Worm (Caenorhabditis elegans): ENCODE data around the gene R07H5.11.

Gene R07H5.11

DNA sequence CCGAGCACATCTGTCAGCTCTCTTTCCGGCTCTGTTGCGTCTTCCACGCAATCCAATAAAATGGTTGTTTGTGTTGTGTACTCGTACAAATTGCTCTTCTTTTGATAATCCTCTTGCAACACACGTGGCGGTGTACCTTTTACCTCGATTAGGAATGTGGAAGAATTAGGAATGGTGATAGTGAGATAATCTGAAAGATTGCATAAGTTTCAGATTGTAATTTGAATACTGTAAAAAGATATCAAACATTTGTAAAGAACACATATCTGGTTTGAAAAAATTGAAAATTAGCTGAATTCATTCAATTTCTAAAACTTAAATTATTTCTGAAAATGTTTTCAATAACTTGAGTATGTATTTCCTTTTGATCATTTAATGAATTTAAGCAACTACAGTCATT is 37.7 kb upstream of the R07H5.11 start, which contains the start of gene C08F8.6:
Gene C08F8.6 (minus strand): TSS at position 101 of the 400 bp plus-strand sequence.
- TF ChIP-seq lsy-2 (tag; optimal IDR thresholded peaks at IDR 0.05): no peak
- TF ChIP-seq ama-1 (optimal IDR thresholded peaks at IDR 0.05): no peak
- TF ChIP-seq nhr-85 (tag): no peak
- no peak for TF ChIP-seq fos-1 (tag; optimal IDR thresholded peaks at IDR 0.05)
- TF ChIP-seq irx-1 (tag; optimal IDR thresholded peaks at IDR 0.05): no peak
- no peak for TF ChIP-seq ztf-11 (tag; optimal IDR thresholded peaks at IDR 0.05)
- TF ChIP-seq efl-3 (GFP tag; optimal IDR thresholded peaks at IDR 0.05): no peak

DNA sequence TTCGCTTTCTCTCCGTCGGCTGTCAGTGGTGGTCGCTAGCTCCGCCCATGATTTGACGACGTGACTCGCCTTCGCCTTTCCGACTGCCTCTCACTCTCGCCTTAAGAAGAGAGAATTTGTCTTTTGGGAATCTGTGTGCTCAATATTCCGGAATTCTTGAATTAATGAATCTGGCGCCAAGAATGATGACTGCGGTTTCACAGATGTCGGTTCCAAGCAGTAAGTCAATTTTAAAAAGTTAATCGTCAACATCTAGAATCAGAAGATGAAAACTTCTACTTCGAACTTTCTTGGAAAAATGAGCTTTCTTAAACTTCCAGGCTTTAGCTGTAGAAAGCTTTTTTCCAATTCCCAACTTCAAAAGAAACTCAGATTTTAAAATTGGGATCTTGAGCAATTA is 32.9 kb upstream of the R07H5.11 start, which contains the start of gene nhr-67:
Gene nhr-67 (plus strand): TSS at position 97 of the 400 bp plus-strand sequence.
- TF ChIP-seq aly-2 (tag; optimal IDR thresholded peaks at IDR 0.05) (no peak), snpc-4 (tag; optimal IDR thresholded peaks at IDR 0.05) (no peak), lin-15B (tag; optimal IDR thresholded peaks at IDR 0.05) (no peak), snu-23 (GFP tag; optimal IDR thresholded peaks at IDR 0.05) (no peak), nhr-85 (tag) (no peak), sox-4 (tag; optimal IDR thresholded peaks at IDR 0.05) (no peak), dsc-1 (tag; optimal IDR thresholded peaks at IDR 0.05) (no peak), nhr-11 (tag; optimal IDR thresholded peaks at IDR 0.05) (no peak), egl-13 (tag; optimal IDR thresholded peaks at IDR 0.05) (no peak), mab-9 (GFP tag; IDR thresholded peaks at IDR 0.05) (no peak), fkh-8 (tag; optimal IDR thresholded peaks at IDR 0.05) (no peak)

DNA sequence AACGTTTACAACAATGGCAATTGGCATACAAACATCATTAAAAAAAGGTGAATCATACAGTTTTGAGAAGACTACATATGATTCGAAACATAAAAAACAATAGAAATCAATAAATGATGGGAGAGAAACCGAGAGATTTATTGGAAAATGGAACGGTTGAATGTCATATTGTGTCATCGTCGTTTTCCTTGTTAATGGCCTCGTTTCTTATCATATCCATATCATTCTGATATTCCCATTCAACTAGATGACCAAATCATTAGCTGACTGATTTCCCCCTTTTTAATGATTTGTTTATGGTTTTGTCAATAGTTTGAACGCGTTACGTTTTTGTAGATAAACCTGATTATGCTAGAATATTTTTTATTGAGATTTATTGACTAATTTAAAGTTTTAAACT is 27.8 kb upstream of the R07H5.11 start:
- no peak for TF ChIP-seq sptf-1 (tag; optimal IDR thresholded peaks at IDR 0.05)
- no peak for TF ChIP-seq lin-39 (tag; optimal IDR thresholded peaks at IDR 0.05)
- peak; percentile 24 for TF ChIP-seq blmp-1 (tag; optimal IDR thresholded peaks at IDR 0.05)
- TF ChIP-seq lir-3 (tag; optimal IDR thresholded peaks at IDR 0.05; ENCODE audit: poor library complexity): no peak
- TF ChIP-seq nhr-85 (tag): no peak

DNA sequence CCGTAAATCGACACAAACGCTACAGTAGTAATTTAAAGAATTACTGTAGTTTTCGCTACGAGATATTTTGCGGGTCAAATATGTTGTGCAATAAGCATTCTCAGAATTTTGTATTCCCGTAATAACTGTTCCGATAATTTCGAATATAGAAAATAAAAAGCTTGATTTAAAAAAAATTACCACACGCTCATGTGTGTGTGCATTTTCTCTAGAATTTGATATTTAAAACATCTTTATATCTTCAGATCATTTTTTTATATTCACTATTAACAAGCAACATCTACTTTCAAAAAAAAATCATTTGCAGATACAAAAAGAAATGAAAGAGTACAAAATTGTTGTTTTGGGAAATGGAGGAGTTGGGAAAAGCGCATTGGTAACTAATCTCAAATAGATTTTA is 25.6 kb upstream of the R07H5.11 start, which contains the start of gene rap-3:
Gene rap-3 (plus strand): TSS at position 301 of the 400 bp plus-strand sequence.
- TF ChIP-seq dpl-1 (GFP tag; optimal IDR thresholded peaks at IDR 0.05) (no peak), fkh-10 (GFP tag; optimal IDR thresholded peaks at IDR 0.05) (no peak), elt-2 (tag; optimal IDR thresholded peaks at IDR 0.05) (no peak), xbp-1 (tag; optimal IDR thresholded peaks at IDR 0.05) (no peak), lin-13 (GFP tag; optimal IDR thresholded peaks at IDR 0.05) (no peak)

DNA sequence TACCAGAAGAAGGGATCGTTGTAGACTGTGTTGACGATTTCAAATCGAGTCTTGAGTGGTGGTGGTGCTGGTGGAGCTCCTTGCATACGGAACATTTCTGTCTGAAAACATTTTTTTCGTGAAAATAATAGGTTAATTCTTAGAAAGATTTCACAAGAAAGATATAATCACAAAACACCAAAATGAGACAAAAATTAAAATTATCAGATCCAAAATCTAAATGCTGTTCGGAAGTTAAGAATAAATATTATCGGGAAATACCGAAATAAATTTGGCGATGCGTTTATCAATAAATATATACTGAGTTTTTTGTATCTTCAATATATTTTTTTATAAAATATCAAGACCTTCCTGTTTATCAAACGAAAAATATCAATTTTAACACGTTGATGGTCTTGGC is 24.1 kb upstream of the R07H5.11 start, which contains the start of gene C08F8.9:
Gene C08F8.9 (minus strand): TSS at position 101 of the 400 bp plus-strand sequence.
- no peak for TF ChIP-seq ama-1 (optimal IDR thresholded peaks at IDR 0.05)
- TF ChIP-seq xbp-1 (tag; optimal IDR thresholded peaks at IDR 0.05): no peak
- no peak for TF ChIP-seq sox-4 (tag; optimal IDR thresholded peaks at IDR 0.05)
- no peak for TF ChIP-seq nhr-237 (tag; optimal IDR thresholded peaks at IDR 0.05)
- no peak for TF ChIP-seq F16B12.6 (tag; optimal IDR thresholded peaks at IDR 0.05)

DNA sequence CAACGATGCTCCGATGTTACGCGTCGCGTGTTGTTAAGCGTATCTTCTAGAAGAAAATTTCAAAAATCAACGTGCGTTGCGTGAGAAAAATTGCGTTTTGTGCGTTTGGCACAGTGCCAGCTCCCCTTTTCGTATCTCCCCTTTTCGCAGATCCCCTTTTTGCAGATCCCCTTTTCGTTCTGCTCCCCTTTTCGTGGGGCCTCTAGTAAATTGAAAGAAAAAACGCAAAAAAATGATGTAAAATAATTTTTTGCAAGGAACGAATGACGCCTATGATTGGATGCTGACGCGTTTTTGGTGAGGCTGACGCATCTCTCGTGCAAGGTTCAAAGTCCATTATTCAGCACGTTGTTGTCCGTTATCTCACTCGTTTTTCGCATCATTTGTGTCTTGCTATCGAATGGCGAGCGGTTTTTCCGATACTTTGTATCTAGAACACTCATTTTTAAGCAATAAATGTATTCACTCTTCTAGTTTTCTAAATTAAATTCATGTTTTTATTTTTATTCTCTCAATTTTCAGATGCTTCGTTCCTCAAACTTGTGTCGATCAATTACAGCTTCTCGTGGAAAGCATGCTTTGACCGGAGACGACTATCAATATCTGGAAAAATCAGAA is 23.3 kb upstream of the R07H5.11 start, which contains the start of gene cpt-2:
Gene cpt-2 (plus strand): TSS at position 523 of the 618 bp plus-strand sequence.
- TF ChIP-seq rnt-1 (tag; optimal IDR thresholded peaks at IDR 0.05) (peak; percentile 93), irx-1 (tag; optimal IDR thresholded peaks at IDR 0.05) (peak; percentile 87), nhr-11 (tag; optimal IDR thresholded peaks at IDR 0.05) (peak; percentile 83), lin-35 (GFP tag; optimal IDR thresholded peaks at IDR 0.05) (peak; percentile 83 to 90), sup-37 (GFP tag; optimal IDR thresholded peaks at IDR 0.05) (peak; percentile 46), zip-4 (GFP tag; optimal IDR thresholded peaks at IDR 0.05) (peak; percentile 49), ztf-11 (tag; optimal IDR thresholded peaks at IDR 0.05) (peak in 1 of 2 experiments; percentile 69), dpl-1 (GFP tag; optimal IDR thresholded peaks at IDR 0.05) (peak; percentile 67 to 82 (median 81)), mep-1 (tag; optimal IDR thresholded peaks at IDR 0.05) (peak; percentile 91), snpc-4 (tag; optimal IDR thresholded peaks at IDR 0.05) (peak; percentile 79), xbp-1 (tag; optimal IDR thresholded peaks at IDR 0.05) (peak; percentile 91), efl-1 (optimal IDR thresholded peaks at IDR 0.05) (peak; percentile 81 to 86), efl-1 (GFP tag; optimal IDR thresholded peaks at IDR 0.05 in 1 of 2) (peak; percentile 80 to 98), ztf-4 (tag; optimal IDR thresholded peaks at IDR 0.05) (peak; percentile 64), C04F5.9 (tag; optimal IDR thresholded peaks at IDR 0.05) (peak; percentile 58), unc-130 (tag; optimal IDR thresholded peaks at IDR 0.05) (peak; percentile 94), swsn-7 (tag; optimal IDR thresholded peaks at IDR 0.05) (peak; percentile 91), nhr-47 (tag; optimal IDR thresholded peaks at IDR 0.05) (peak; percentile 96), dsc-1 (tag; optimal IDR thresholded peaks at IDR 0.05) (peak; percentile 91), fos-1 (tag; optimal IDR thresholded peaks at IDR 0.05) (peak; percentile 77), tbx-2 (tag; optimal IDR thresholded peaks at IDR 0.05) (peak; percentile 91), lsy-2 (tag; optimal IDR thresholded peaks at IDR 0.05) (peak; percentile 90 to 93), nhr-90 (tag; optimal IDR thresholded peaks at IDR 0.05; ENCODE audit: poor library complexity) (peak; percentile 93), lin-15B (tag; optimal IDR thresholded peaks at IDR 0.05) (peak; percentile 81)
